Worm (Caenorhabditis elegans) whole organism, L3 larva: Measurements from ENCODE around the gene npp-18.

ENCODE experiments used
- ZK546.5 ChIP-seq: sonication (generic microtip); optimal IDR thresholded peaks from 2 replicates; lab custom pipeline; 2017; ENCODE audit warnings: missing biosample characterization, missing genetic modification characterization
- ama-1 ChIP-seq: fragments of 150-350 bp; optimal IDR thresholded peaks from 2 replicates; lab custom pipeline; 2018
- ceh-16 ChIP-seq: sonication (generic microtip); optimal IDR thresholded peaks from 2 replicates; lab custom pipeline; 2017; ENCODE audit warnings: missing biosample characterization, missing genetic modification characterization
- ceh-28 ChIP-seq: fragments of 150-350 bp; optimal IDR thresholded peaks from 2 replicates; lab custom pipeline; 2014; ENCODE audit warnings: missing biosample characterization, missing genetic modification reagents, missing genetic modification characterization
- ceh-9 ChIP-seq: sonication (generic microtip); optimal IDR thresholded peaks from 2 replicates; lab custom pipeline; 2018; ENCODE audit warnings: missing biosample characterization, missing genetic modification characterization
- egl-27 ChIP-seq: sonication (generic microtip); optimal IDR thresholded peaks from 4 replicates; lab custom pipeline; 2017; ENCODE audit warnings: missing biosample characterization, missing genetic modification reagents, missing genetic modification characterization
- egl-5 ChIP-seq: fragments of 150-350 bp; optimal IDR thresholded peaks from 2 replicates; lab custom pipeline; 2017; ENCODE audit warnings: missing biosample characterization, missing genetic modification reagents, missing genetic modification characterization, inconsistent platforms
- elt-1 ChIP-seq: fragments of 150-350 bp; optimal IDR thresholded peaks from 2 replicates; lab custom pipeline; 2014; ENCODE audit warnings: missing biosample characterization, missing genetic modification characterization
- elt-2 ChIP-seq: sonication (generic microtip); optimal IDR thresholded peaks from 2 replicates; lab custom pipeline; 2016; ENCODE audit warnings: missing genetic modification reagents, mild to moderate bottlenecking, missing genetic modification characterization, missing compliant biosample characterization
- elt-3 ChIP-seq, 3 experiments: fragments of 150-350 bp in 1 of 3; sonication (generic microtip) in 2 of 3; optimal IDR thresholded peaks; 2 replicates in 2 of 3; 4 replicates in 1 of 3; lab custom pipeline; 2014 to 2017; ENCODE audit warnings: missing biosample characterization in 3 of 3, missing genetic modification characterization in 3 of 3
- eor-1 ChIP-seq, 2 experiments: fragments of 150-350 bp; optimal IDR thresholded peaks; 2 replicates each; lab custom pipeline; 2014 to 2018; ENCODE audit warnings: missing biosample characterization in 2 of 2, missing genetic modification characterization in 2 of 2
- fkh-10 ChIP-seq: sonication (generic microtip); optimal IDR thresholded peaks from 2 replicates; lab custom pipeline; 2017; ENCODE audit warnings: missing biosample characterization, missing genetic modification reagents, missing genetic modification characterization
- fkh-2 ChIP-seq: fragments of 150-350 bp; optimal IDR thresholded peaks from 2 replicates; lab custom pipeline; 2014; ENCODE audit warnings: missing biosample characterization, missing genetic modification reagents, missing genetic modification characterization
- jun-1 ChIP-seq: fragments of 150-350 bp; optimal IDR thresholded peaks from 2 replicates; lab custom pipeline; 2014; ENCODE audit warnings: missing biosample characterization, missing genetic modification reagents, missing genetic modification characterization
- lin-15B ChIP-seq: fragments of 150-350 bp; optimal IDR thresholded peaks from 2 replicates; lab custom pipeline; 2014; ENCODE audit warnings: missing biosample characterization, missing genetic modification characterization
- lin-39 ChIP-seq: fragments of 150-350 bp; optimal IDR thresholded peaks from 2 replicates; lab custom pipeline; 2018; ENCODE audit warnings: missing biosample characterization, missing genetic modification reagents, missing genetic modification characterization
- lsy-12 ChIP-seq: sonication (generic microtip); optimal IDR thresholded peaks from 2 replicates; lab custom pipeline; 2016; ENCODE audit warnings: mild to moderate bottlenecking, missing genetic modification characterization, missing compliant biosample characterization
- mdl-1 ChIP-seq: fragments of 150-350 bp; optimal IDR thresholded peaks from 2 replicates; lab custom pipeline; 2014; ENCODE audit warnings: missing biosample characterization, missing genetic modification characterization
- nfya-1 ChIP-seq: sonication (generic microtip); optimal IDR thresholded peaks from 2 replicates; lab custom pipeline; 2017; ENCODE audit warnings: missing genetic modification characterization, mild to moderate bottlenecking, missing compliant biosample characterization, antibody characterized with exemption, moderate library complexity; ENCODE audit not compliant: insufficient read depth
- nhr-11 ChIP-seq: fragments of 150-350 bp; optimal IDR thresholded peaks from 2 replicates; lab custom pipeline; 2014; ENCODE audit warnings: missing biosample characterization, missing genetic modification characterization
- nhr-12 ChIP-seq: fragments of 150-350 bp; optimal IDR thresholded peaks from 2 replicates; lab custom pipeline; 2014; ENCODE audit warnings: missing biosample characterization, missing genetic modification characterization
- nhr-23 ChIP-seq: fragments of 150-350 bp; optimal IDR thresholded peaks from 2 replicates; lab custom pipeline; 2014; ENCODE audit warnings: missing biosample characterization, missing genetic modification reagents, missing genetic modification characterization
- nhr-237 ChIP-seq: fragments of 150-350 bp; optimal IDR thresholded peaks from 2 replicates; lab custom pipeline; 2014; ENCODE audit warnings: missing biosample characterization, missing genetic modification characterization
- nhr-25 ChIP-seq: sonication (generic microtip); optimal IDR thresholded peaks from 2 replicates; lab custom pipeline; 2017; ENCODE audit warnings: missing biosample characterization, missing genetic modification characterization
- nhr-28 ChIP-seq: fragments of 150-350 bp; optimal IDR thresholded peaks from 2 replicates; lab custom pipeline; 2014; ENCODE audit warnings: missing biosample characterization, missing genetic modification characterization
- nhr-67 ChIP-seq: fragments of 150-350 bp; optimal IDR thresholded peaks from 2 replicates; lab custom pipeline; 2014; ENCODE audit warnings: missing biosample characterization, missing genetic modification characterization
- nhr-76 ChIP-seq: fragments of 150-350 bp; sonication (generic microtip); optimal IDR thresholded peaks from 5 replicates; lab custom pipeline; 2014; ENCODE audit warnings: missing biosample characterization, missing genetic modification characterization
- pha-4 ChIP-seq: fragments of 150-350 bp; optimal IDR thresholded peaks from 2 replicates; lab custom pipeline; 2014; ENCODE audit warnings: missing biosample characterization, missing genetic modification reagents, missing genetic modification characterization
- pqm-1 ChIP-seq: fragments of 150-350 bp; optimal IDR thresholded peaks from 2 replicates; lab custom pipeline; 2017; ENCODE audit warnings: missing biosample characterization, missing genetic modification characterization, inconsistent platforms
- sea-2 ChIP-seq: fragments of 150-350 bp; sonication (generic microtip); optimal IDR thresholded peaks from 4 replicates; lab custom pipeline; 2014; ENCODE audit warnings: missing biosample characterization, missing genetic modification reagents, missing genetic modification characterization
- skn-1 ChIP-seq: fragments of 150-350 bp; optimal IDR thresholded peaks from 2 replicates; lab custom pipeline; 2014; ENCODE audit warnings: missing biosample characterization, missing genetic modification characterization
- snpc-4 ChIP-seq: fragments of 150-350 bp; optimal IDR thresholded peaks from 2 replicates; lab custom pipeline; 2014; ENCODE audit warnings: missing biosample characterization, missing genetic modification characterization
- tbx-2 ChIP-seq: sonication (generic microtip); optimal IDR thresholded peaks from 2 replicates; lab custom pipeline; 2016; ENCODE audit warnings: mild to moderate bottlenecking, missing genetic modification characterization, missing compliant biosample characterization
- unc-62 ChIP-seq: fragments of 150-350 bp; sonication (generic microtip); optimal IDR thresholded peaks from 4 replicates; lab custom pipeline; 2014; ENCODE audit warnings: missing biosample characterization, missing genetic modification reagents, missing genetic modification characterization
- ztf-11 ChIP-seq: fragments of 150-350 bp; optimal IDR thresholded peaks from 2 replicates; lab custom pipeline; 2014; ENCODE audit warnings: missing biosample characterization, missing genetic modification characterization

npp-18 gene

ce11 chrIII:13275784-13276183, 20.9 kb upstream of the npp-18 start (continued):
- TF ChIP-seq egl-27, result no peak
- peak; percentile 90 for TF ChIP-seq lin-39 (tag; lab: Kevin White, UChicago)
- TF ChIP-seq nfya-1, result peak; percentile 74
- no peak for TF ChIP-seq ceh-16 (tag; lab: Kevin White, UChicago)
- peak; percentile 53 for TF ChIP-seq pqm-1
- TF ChIP-seq fkh-2 (tag; lab: Kevin White, UChicago), result no peak
- TF ChIP-seq, all 47 proteins: peak for 19

DNA sequence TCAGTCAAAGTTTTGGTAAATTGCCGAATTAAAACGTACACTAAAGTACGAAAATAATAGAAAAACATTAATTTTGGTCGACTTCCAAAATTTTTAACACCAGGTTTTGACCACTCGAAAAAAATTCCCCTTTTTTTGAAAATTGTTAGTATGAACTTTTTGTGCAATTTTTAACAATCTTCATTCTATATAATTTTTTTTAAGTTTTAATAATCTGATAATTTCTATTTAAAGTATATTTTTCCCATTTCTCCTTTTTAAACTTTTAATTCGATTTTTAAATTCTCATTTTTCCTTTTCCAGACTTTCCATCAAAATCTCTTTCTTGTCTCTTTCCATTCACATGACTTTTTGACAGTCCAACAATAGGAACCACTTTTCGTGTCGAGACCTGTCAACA, 19.7 kb upstream of the npp-18 start, which contains the start of gene unc-64:
Gene unc-64 (plus strand): TSS at position 301 of the 400 bp plus-strand sequence.
- TF ChIP-seq sea-2 (GFP tag; lab: Kevin White, UChicago) (no peak), elt-1 (no peak), elt-3 (tag; optimal IDR thresholded peaks at IDR 0.05; lab: Kevin White, UChicago) (no peak), nhr-237 (no peak), nhr-28 (no peak), ceh-16 (tag; lab: Kevin White, UChicago) (no peak), jun-1 (tag; lab: Kevin White, UChicago) (no peak), nhr-12 (no peak), nfya-1 (no peak), fkh-10 (GFP tag; lab: Kevin White, UChicago) (no peak), ama-1 (no peak), skn-1 (tag; lab: Kevin White, UChicago) (no peak), lin-15B (tag; lab: Kevin White, UChicago) (no peak), lsy-12 (tag; lab: Kevin White, UChicago) (no peak), elt-2 (tag; lab: Kevin White, UChicago) (no peak), ZK546.5 (tag; lab: Kevin White, UChicago) (no peak)
- TF ChIP-seq, all 47 proteins: peak for 0

DNA sequence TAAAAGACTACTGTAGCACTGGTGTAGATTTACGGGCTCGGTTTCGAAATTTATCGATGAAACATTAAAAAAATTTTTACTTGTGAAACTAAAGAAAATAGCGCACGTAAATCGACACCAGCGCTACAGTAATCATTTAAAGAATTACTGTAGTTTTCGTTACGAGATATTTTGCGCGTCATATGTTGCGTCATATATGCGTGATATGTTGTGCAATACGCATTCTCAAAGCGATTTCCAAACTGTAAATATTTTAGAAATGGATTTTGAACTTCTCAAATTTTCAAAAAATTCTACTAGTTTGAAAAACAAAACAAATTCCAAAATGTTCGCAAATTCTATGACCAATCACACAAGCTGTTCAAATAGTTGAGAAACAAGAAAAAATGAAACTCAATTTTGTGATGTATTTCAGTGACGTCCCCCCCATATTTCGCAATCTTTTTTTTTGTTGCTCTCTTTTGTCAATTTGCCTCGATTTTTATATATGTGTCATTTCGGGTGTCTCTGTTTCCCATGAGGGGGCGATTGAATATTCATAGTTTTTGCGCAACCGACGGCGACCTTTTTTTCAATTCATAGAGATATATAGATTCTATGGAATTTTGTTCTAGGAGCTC, 18.7 kb upstream of the npp-18 start:
- TF ChIP-seq nhr-11 (tag; lab: Kevin White, UChicago) (no peak), egl-5 (tag; lab: Kevin White, UChicago) (no peak), nhr-76 (tag; lab: Kevin White, UChicago) (no peak), nhr-23 (tag; lab: Kevin White, UChicago) (no peak), elt-2 (tag; lab: Kevin White, UChicago) (no peak), pha-4 (tag; lab: Kevin White, UChicago) (no peak), nfya-1 (peak; percentile 39), snpc-4 (tag; lab: Kevin White, UChicago) (no peak), elt-3 (tag; optimal IDR thresholded peaks at IDR 0.05; lab: Kevin White, UChicago) (no peak), fkh-10 (GFP tag; lab: Kevin White, UChicago) (peak; percentile 9), nhr-25 (tag; lab: Kevin White, UChicago) (no peak), sea-2 (GFP tag; lab: Kevin White, UChicago) (no peak)

DNA sequence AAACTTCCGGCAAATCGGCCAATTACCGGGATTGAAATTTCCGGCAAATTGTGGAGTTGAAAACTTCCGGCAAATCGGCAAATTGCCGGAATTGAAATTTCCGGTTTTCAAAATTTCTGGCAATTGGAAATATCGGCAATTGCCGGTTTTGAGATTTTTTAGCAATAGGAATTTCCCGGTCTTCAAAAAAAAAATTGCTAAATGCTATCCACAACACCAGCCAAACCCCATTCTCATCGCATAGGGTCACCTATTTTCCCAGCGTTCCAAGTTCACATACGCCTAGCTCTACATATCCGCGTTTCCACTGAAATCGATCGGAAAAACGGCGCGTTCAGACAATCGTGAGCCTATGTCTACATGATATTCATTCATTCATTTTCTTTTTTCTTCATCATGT, 11.2 kb upstream of the npp-18 start, which contains the start of gene F56A8.8:
Gene F56A8.8 (plus strand): TSS at position 301 of the 400 bp plus-strand sequence.
- TF ChIP-seq nhr-23 (tag; lab: Kevin White, UChicago), result no peak
- TF ChIP-seq ceh-9 (tag; lab: Kevin White, UChicago), result no peak
- TF ChIP-seq ceh-16 (tag; lab: Kevin White, UChicago), result no peak
- no peak for TF ChIP-seq eor-1 (tag; optimal IDR thresholded peaks at IDR 0.05; lab: Kevin White, UChicago)
- TF ChIP-seq ztf-11, result no peak
- no peak for TF ChIP-seq tbx-2 (tag; lab: Kevin White, UChicago)
- TF ChIP-seq lsy-12 (tag; lab: Kevin White, UChicago), result no peak
- no peak for TF ChIP-seq unc-62 (GFP tag; lab: Kevin White, UChicago)
- no peak for TF ChIP-seq egl-27
- no peak for TF ChIP-seq mdl-1
- no peak for TF ChIP-seq nhr-28
- no peak for TF ChIP-seq nhr-67 (tag; lab: Kevin White, UChicago)
- no peak for TF ChIP-seq ceh-28
- TF ChIP-seq elt-1, result no peak
- no peak for TF ChIP-seq nhr-11 (tag; lab: Kevin White, UChicago)
- TF ChIP-seq, all 47 proteins: peak for 0
